Worm (Caenorhabditis elegans): ENCODE measurements around the gene copg-1.

Gene copg-1

DNA sequence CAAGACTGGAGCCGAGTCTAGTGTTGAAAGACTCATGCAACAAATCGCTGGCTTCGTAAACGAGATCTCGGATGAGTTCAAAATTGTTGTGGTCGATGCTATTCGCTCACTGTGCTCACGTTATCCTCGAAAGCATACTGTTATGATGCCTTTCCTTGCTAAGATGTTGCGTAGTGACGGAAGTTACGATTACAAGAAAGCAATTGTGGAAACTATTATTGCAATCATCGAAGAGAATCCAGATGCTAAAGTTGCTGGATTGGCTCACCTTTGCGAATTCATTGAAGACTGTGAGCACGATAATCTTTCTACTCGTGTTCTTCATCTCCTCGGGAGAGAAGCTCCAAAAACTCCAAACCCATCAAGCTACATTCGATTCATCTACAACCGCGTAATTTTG, 1.7 kb downstream of the copg-1 start:
- TF ChIP-seq tra-4 (tag; optimal IDR thresholded peaks at IDR 0.05) (no peak), ceh-13 (GFP tag; optimal IDR thresholded peaks at IDR 0.05) (no peak), ama-1 (optimal IDR thresholded peaks at IDR 0.05) (no peak), tbx-37 (GFP tag; conservative IDR thresholded peaks at IDR 0.05) (no peak), hmbx-1 (tag; optimal IDR thresholded peaks at IDR 0.05) (no peak), hmg-4 (GFP tag; optimal IDR thresholded peaks at IDR 0.05) (no peak), aly-1 (tag; optimal IDR thresholded peaks at IDR 0.05) (no peak), ets-7 (tag; optimal IDR thresholded peaks at IDR 0.05) (no peak), pes-1 (GFP tag; IDR thresholded peaks at IDR 0.05) (no peak)

DNA sequence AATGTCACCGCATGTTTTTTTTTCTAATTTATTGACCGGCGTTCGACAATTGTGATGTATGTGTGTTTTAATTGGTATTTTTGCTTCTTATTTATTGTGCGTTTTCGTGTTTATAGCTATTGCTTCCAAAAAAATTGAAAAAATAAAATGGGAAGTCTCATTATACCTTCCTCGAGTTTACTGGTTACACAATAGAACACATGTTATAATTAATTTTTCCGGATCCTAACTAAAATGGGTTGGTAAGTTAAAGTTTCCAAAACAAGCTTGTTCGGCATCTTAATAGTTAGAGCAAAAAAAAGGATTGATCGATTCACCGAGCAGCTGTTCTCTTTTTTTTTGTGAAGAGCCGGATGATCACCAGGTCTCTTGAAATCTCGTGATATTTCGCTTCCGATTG, 3.7 kb downstream of the copg-1 start, which contains the start of gene ttr-54:
Gene ttr-54 (plus strand): TSS at position 301 of the 400 bp plus-strand sequence.
- TF ChIP-seq aly-1 (tag; optimal IDR thresholded peaks at IDR 0.05) (no peak), tbx-11 (GFP tag; IDR thresholded peaks at IDR 0.05) (no peak), ama-1 (optimal IDR thresholded peaks at IDR 0.05) (no peak), ets-7 (tag; optimal IDR thresholded peaks at IDR 0.05) (no peak), tra-4 (tag; optimal IDR thresholded peaks at IDR 0.05) (no peak), F13C5.2 (tag; optimal IDR thresholded peaks at IDR 0.05) (no peak), scrt-1 (GFP tag; IDR thresholded peaks at IDR 0.05) (no peak), flt-1 (GFP tag; IDR thresholded peaks at IDR 0.05) (no peak)

DNA sequence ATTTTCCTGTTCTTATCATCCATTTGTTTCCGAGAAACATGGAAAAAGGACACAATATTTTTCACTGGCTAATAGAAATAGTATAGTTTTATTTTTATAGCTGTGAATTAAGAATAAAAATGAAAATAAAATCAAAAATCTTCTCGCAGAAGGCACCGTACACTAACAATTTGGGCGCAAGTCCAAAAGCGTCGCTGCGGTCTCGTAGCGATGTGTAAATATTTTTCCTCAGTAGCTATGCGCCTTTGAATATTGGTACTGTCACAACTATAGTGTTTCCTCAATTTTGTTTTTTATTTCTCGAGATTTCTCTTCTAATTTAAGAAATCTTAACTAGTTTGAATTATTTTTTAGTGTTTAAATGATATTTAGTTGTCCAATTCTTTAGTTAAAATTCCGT, 5.3 kb downstream of the copg-1 start:
- TF ChIP-seq ceh-13 (GFP tag; optimal IDR thresholded peaks at IDR 0.05) (no peak), hmbx-1 (tag; optimal IDR thresholded peaks at IDR 0.05) (no peak), ets-7 (tag; optimal IDR thresholded peaks at IDR 0.05) (no peak), tra-4 (tag; optimal IDR thresholded peaks at IDR 0.05) (no peak), B0310.2 (tag; optimal IDR thresholded peaks at IDR 0.05) (no peak), ceh-36 (tag; optimal IDR thresholded peaks at IDR 0.05) (no peak), F13C5.2 (tag; optimal IDR thresholded peaks at IDR 0.05) (no peak), sea-1 (GFP tag; conservative IDR thresholded peaks at IDR 0.05) (no peak), flt-1 (GFP tag; IDR thresholded peaks at IDR 0.05) (no peak), hnd-1 (tag; optimal IDR thresholded peaks at IDR 0.05) (no peak), ama-1 (optimal IDR thresholded peaks at IDR 0.05) (no peak), pes-1 (GFP tag; IDR thresholded peaks at IDR 0.05) (no peak), tbx-37 (GFP tag; conservative IDR thresholded peaks at IDR 0.05) (no peak), tbx-11 (GFP tag; IDR thresholded peaks at IDR 0.05) (no peak), aly-1 (tag; optimal IDR thresholded peaks at IDR 0.05) (no peak)

DNA sequence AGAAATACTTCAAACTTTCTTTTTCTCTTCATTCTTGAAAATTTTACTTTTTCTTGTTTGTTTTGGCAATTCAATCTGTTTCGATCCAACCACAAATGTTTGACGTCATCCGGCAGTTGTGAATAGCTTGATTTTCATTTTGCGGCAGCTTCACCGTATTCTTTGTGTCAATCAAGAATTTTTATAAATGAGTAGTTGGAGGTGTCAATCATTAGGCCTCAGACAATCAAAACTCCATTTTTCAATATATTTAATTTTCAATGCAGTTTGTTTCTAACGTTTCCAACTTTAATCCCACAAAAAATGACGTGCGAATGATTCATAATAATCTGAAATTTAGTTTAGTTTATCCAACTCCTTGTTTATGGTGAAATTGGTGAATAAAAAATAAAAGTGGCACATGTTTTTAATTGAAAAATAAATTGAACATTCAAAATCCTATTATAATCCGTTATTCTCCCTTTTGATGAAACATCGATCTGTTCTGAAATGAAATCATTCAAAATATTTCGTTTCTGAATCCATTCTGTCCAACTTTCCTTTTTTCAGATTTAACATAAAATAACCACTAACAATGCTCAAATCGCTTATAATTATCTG, 5.8 kb downstream of the copg-1 start, which contains the start of gene ttr-53:
Gene ttr-53 (plus strand): TSS at position 550 of the 600 bp plus-strand sequence.
- TF ChIP-seq sea-1 (GFP tag; conservative IDR thresholded peaks at IDR 0.05) = no peak
- TF ChIP-seq ceh-13 (GFP tag; optimal IDR thresholded peaks at IDR 0.05) = no peak
- TF ChIP-seq tbx-37 (GFP tag; conservative IDR thresholded peaks at IDR 0.05) = no peak
- TF ChIP-seq ceh-36 (tag; optimal IDR thresholded peaks at IDR 0.05) = no peak
- TF ChIP-seq scrt-1 (GFP tag; IDR thresholded peaks at IDR 0.05) = no peak
- no peak for TF ChIP-seq ama-1 (optimal IDR thresholded peaks at IDR 0.05)
- TF ChIP-seq F13C5.2 (tag; optimal IDR thresholded peaks at IDR 0.05) = no peak
- no peak for TF ChIP-seq B0310.2 (tag; optimal IDR thresholded peaks at IDR 0.05)
- no peak for TF ChIP-seq hmbx-1 (tag; optimal IDR thresholded peaks at IDR 0.05)
- no peak for TF ChIP-seq ets-7 (tag; optimal IDR thresholded peaks at IDR 0.05)
- TF ChIP-seq aly-1 (tag; optimal IDR thresholded peaks at IDR 0.05) = no peak
- no peak for TF ChIP-seq pes-1 (GFP tag; IDR thresholded peaks at IDR 0.05)
- TF ChIP-seq hmg-4 (GFP tag; optimal IDR thresholded peaks at IDR 0.05) = no peak
- TF ChIP-seq tbx-11 (GFP tag; IDR thresholded peaks at IDR 0.05) = no peak
- no peak for TF ChIP-seq tra-4 (tag; optimal IDR thresholded peaks at IDR 0.05)
- TF ChIP-seq flt-1 (GFP tag; IDR thresholded peaks at IDR 0.05) = no peak
- TF ChIP-seq hnd-1 (tag; optimal IDR thresholded peaks at IDR 0.05) = no peak

DNA sequence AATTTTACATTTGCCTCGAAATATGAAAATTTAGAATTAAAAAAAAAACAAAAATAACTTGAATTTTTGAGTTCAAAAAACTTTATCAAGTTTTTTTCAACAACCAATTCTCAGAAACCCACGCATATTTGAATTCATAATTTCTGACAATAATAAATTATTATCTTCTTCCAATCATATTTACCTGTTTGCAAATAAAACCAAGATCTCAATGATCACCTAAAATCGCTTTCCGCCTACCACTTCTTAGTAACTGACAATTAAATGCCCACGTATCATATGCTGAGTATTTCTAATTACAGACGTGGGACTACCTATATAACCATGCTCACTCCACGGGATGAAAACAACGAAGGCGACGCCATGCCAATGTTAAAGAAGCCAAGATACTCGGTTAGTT, 10.0 kb downstream of the copg-1 start, which contains the start of gene pps-1:
Gene pps-1 (plus strand): TSS at position 301 of the 400 bp plus-strand sequence.
- no peak for TF ChIP-seq ceh-36 (tag; optimal IDR thresholded peaks at IDR 0.05)
- TF ChIP-seq flt-1 (GFP tag; IDR thresholded peaks at IDR 0.05) = no peak
- no peak for TF ChIP-seq F13C5.2 (tag; optimal IDR thresholded peaks at IDR 0.05)
- no peak for TF ChIP-seq pes-1 (GFP tag; IDR thresholded peaks at IDR 0.05)
- TF ChIP-seq aly-1 (tag; optimal IDR thresholded peaks at IDR 0.05) = no peak
- TF ChIP-seq hmg-4 (GFP tag; optimal IDR thresholded peaks at IDR 0.05) = no peak
- no peak for TF ChIP-seq ets-7 (tag; optimal IDR thresholded peaks at IDR 0.05)
- no peak for TF ChIP-seq ceh-13 (GFP tag; optimal IDR thresholded peaks at IDR 0.05)
- no peak for TF ChIP-seq scrt-1 (GFP tag; IDR thresholded peaks at IDR 0.05)

DNA sequence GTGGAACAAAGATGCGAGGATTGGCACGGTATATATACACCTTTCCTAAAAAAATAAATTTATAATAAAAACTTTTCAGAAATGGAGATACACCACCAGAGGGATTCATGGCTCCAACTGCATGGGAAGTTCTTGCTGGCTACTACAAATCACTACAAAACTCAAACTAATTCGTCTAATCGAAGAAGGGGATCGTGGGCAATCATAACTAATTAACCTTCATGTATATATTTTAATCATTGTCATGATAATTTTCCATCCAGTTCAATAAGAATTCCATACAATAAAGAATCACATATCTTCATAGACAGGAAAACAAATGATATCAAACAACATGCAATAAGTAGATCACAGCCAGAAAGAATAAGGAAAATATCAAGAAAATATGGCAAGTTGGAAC, 12.3 kb downstream of the copg-1 start:
- TF ChIP-seq tra-4 (tag; optimal IDR thresholded peaks at IDR 0.05) (no peak), ceh-13 (GFP tag; optimal IDR thresholded peaks at IDR 0.05) (no peak), ceh-36 (tag; optimal IDR thresholded peaks at IDR 0.05) (no peak), aly-1 (tag; optimal IDR thresholded peaks at IDR 0.05) (no peak), scrt-1 (GFP tag; IDR thresholded peaks at IDR 0.05) (no peak), B0310.2 (tag; optimal IDR thresholded peaks at IDR 0.05) (no peak)

DNA sequence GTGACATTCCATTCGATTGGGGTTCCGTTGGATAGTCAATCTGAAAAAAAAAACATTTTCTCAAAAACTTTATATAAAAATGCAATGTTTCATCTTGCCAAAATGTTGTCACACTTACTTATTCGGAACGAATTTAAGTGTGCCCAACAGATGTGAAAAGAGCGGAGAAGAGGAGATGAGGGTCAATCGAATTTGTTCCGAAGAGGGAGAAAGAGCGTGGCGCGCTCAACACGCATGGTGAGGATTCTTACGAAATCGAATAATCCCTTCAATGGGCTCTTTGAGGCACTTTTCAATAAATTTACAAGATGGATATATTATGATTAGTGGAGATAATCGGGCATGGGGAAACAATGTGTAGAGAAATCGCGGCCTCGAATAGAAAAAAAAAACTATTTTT, 19.1 kb downstream of the copg-1 start:
- TF ChIP-seq tbx-11 (GFP tag; IDR thresholded peaks at IDR 0.05) (no peak), B0310.2 (tag; optimal IDR thresholded peaks at IDR 0.05) (no peak), scrt-1 (GFP tag; IDR thresholded peaks at IDR 0.05) (no peak), ceh-36 (tag; optimal IDR thresholded peaks at IDR 0.05) (no peak), F13C5.2 (tag; optimal IDR thresholded peaks at IDR 0.05) (no peak), sea-1 (GFP tag; conservative IDR thresholded peaks at IDR 0.05) (no peak), tra-4 (tag; optimal IDR thresholded peaks at IDR 0.05) (no peak), aly-1 (tag; optimal IDR thresholded peaks at IDR 0.05) (no peak), flt-1 (GFP tag; IDR thresholded peaks at IDR 0.05) (no peak), pes-1 (GFP tag; IDR thresholded peaks at IDR 0.05) (no peak), tbx-37 (GFP tag; conservative IDR thresholded peaks at IDR 0.05) (no peak), ets-7 (tag; optimal IDR thresholded peaks at IDR 0.05) (no peak), ceh-13 (GFP tag; optimal IDR thresholded peaks at IDR 0.05) (no peak), hmg-4 (GFP tag; optimal IDR thresholded peaks at IDR 0.05) (no peak), hnd-1 (tag; optimal IDR thresholded peaks at IDR 0.05) (no peak), ama-1 (optimal IDR thresholded peaks at IDR 0.05) (no peak), hmbx-1 (tag; optimal IDR thresholded peaks at IDR 0.05) (no peak)

Data from whole organism, early embryonic.